Worm (Caenorhabditis elegans): ENCODE measurements around the gene Y51H7BR.4.

The Y51H7BR.4 gene

ce11 chrII:1519867-1520266 is 9.3 kb upstream of the Y51H7BR.4 start (continued):
- TF ChIP-seq ceh-28 (tag; optimal IDR thresholded peaks at IDR 0.05) = no peak
- peak; percentile 79 for TF ChIP-seq madf-9 (GFP tag; conservative IDR thresholded peaks at IDR 0.05)
- 0 out of 2 replicates have a peak, but pooled peaks have one; percentile 64 for TF ChIP-seq zfp-3 (GFP tag; conservative IDR thresholded peaks at IDR 0.05)
- TF ChIP-seq fkh-10 (GFP tag; optimal IDR thresholded peaks at IDR 0.05) = no peak
- no peak for TF ChIP-seq mxl-3 (GFP tag; optimal IDR thresholded peaks at IDR 0.05)
- peak; percentile 73 for TF ChIP-seq pha-4 (GFP tag; IDR thresholded peaks at IDR 0.05)
- TF ChIP-seq pha-4 (tag; optimal IDR thresholded peaks at IDR 0.05) = no peak
- peak; percentile 18 for TF ChIP-seq spr-1 (tag; optimal IDR thresholded peaks at IDR 0.05)
- no peak for TF ChIP-seq Y5F2A.4 (GFP tag; optimal IDR thresholded peaks at IDR 0.05)
- TF ChIP-seq nhr-11 (tag; optimal IDR thresholded peaks at IDR 0.05) = peak; percentile 15
- no peak for TF ChIP-seq ceh-82 (tag; optimal IDR thresholded peaks at IDR 0.05)
- no peak for TF ChIP-seq daf-12 (tag; optimal IDR thresholded peaks at IDR 0.05)
- TF ChIP-seq daf-19 (GFP tag; conservative IDR thresholded peaks at IDR 0.05) = no peak
- no peak for TF ChIP-seq gei-8 (GFP tag; optimal IDR thresholded peaks at IDR 0.05)
- TF ChIP-seq nhr-42 (GFP tag; IDR thresholded peaks at IDR 0.05) = no peak
- no peak for TF ChIP-seq attf-4 (tag; optimal IDR thresholded peaks at IDR 0.05)
- TF ChIP-seq lin-15B (tag; optimal IDR thresholded peaks at IDR 0.05) = no peak
- peak; percentile 70; the same call in 1 of the 2 replicates for TF ChIP-seq D1046.2 (GFP tag; IDR thresholded peaks at IDR 0.05)
- TF ChIP-seq lin-29 (GFP tag; IDR thresholded peaks at IDR 0.05) = no peak
- TF ChIP-seq zag-1 (tag; optimal IDR thresholded peaks at IDR 0.05) = no peak
- TF ChIP-seq lir-3 (tag; optimal IDR thresholded peaks at IDR 0.05) = no peak
- TF ChIP-seq ztf-11 (tag; optimal IDR thresholded peaks at IDR 0.05) = no peak
- TF ChIP-seq saeg-2 (GFP tag; IDR thresholded peaks at IDR 0.05) = no peak
- TF ChIP-seq Y75B8A.6 (GFP tag; IDR thresholded peaks at IDR 0.05) = peak; percentile 60; the same call in 1 of the 2 replicates
- TF ChIP-seq mdl-1 (tag; optimal IDR thresholded peaks at IDR 0.05) = no peak
- peak in 1 of 2 experiments; percentile 29 for TF ChIP-seq lsy-2 (tag; optimal IDR thresholded peaks at IDR 0.05)
- no peak for TF ChIP-seq nhr-28 (tag; optimal IDR thresholded peaks at IDR 0.05)
- TF ChIP-seq Y48G9A.11 (GFP tag; IDR thresholded peaks at IDR 0.05) = peak; percentile 65; the same call in 1 of the 2 replicates
- TF ChIP-seq tra-1 (GFP tag; IDR thresholded peaks at IDR 0.05) = peak; percentile 65
- no peak for TF ChIP-seq nhr-237 (tag; optimal IDR thresholded peaks at IDR 0.05)
- no peak for TF ChIP-seq aly-2 (tag; optimal IDR thresholded peaks at IDR 0.05)
- TF ChIP-seq F26F4.8 (GFP tag; conservative IDR thresholded peaks at IDR 0.05) = no peak
- peak; percentile 45 for TF ChIP-seq ztf-7 (tag; optimal IDR thresholded peaks at IDR 0.05)
- TF ChIP-seq nhr-25 (tag; optimal IDR thresholded peaks at IDR 0.05; ENCODE audit: borderline replicate concordance, insufficient read depth) = no peak
- TF ChIP-seq nhr-48 (tag; optimal IDR thresholded peaks at IDR 0.05) = no peak
- TF ChIP-seq zip-11 (GFP tag; IDR thresholded peaks at IDR 0.05) = no peak
- TF ChIP-seq rbr-2 (tag; optimal IDR thresholded peaks at IDR 0.05) = peak; percentile 54
- TF ChIP-seq ctbp-1 (GFP tag; IDR thresholded peaks at IDR 0.05) = peak; percentile 72
- no peak; the same call in 1 of the 2 replicates for TF ChIP-seq lim-7 (GFP tag; IDR thresholded peaks at IDR 0.05)
- no peak for TF ChIP-seq nhr-76 (tag; optimal IDR thresholded peaks at IDR 0.05)
- no peak for TF ChIP-seq lin-39 (tag; optimal IDR thresholded peaks at IDR 0.05)
- 0 out of 2 replicates have a peak, but pooled peaks have one; percentile 67 for TF ChIP-seq dmd-8 (GFP tag; IDR thresholded peaks at IDR 0.05)
- TF ChIP-seq nhr-102 (tag; optimal IDR thresholded peaks at IDR 0.05) = no peak
- TF ChIP-seq dve-1 (tag; optimal IDR thresholded peaks at IDR 0.05; ENCODE audit: insufficient read depth) = peak; percentile 6
- no peak for TF ChIP-seq hlh-30 (tag; optimal IDR thresholded peaks at IDR 0.05; ENCODE audit: insufficient read depth)
- no peak for TF ChIP-seq daf-8 (GFP tag; IDR thresholded peaks at IDR 0.05)
- no peak for TF ChIP-seq R02D3.7 (tag; optimal IDR thresholded peaks at IDR 0.05)
- TF ChIP-seq zip-2 (tag; optimal IDR thresholded peaks at IDR 0.05) = no peak
- TF ChIP-seq ZK546.5 (tag; optimal IDR thresholded peaks at IDR 0.05) = no peak
- no peak for TF ChIP-seq T20F7.1 (GFP tag; optimal IDR thresholded peaks at IDR 0.05)
- TF ChIP-seq F49E8.2 (tag; optimal IDR thresholded peaks at IDR 0.05; ENCODE audit: borderline replicate concordance) = peak; percentile 9
- TF ChIP-seq sdz-12 (GFP tag; optimal IDR thresholded peaks at IDR 0.05) = no peak
